Worm (Caenorhabditis elegans) whole organism, L1 larva: ENCODE data around the gene srlf-31.

Source experiments
- C04F5.9 ChIP-seq: sonication (generic microtip); optimal IDR thresholded peaks from 2 replicates; lab custom pipeline; 2016; ENCODE audit warnings: missing genetic modification characterization, missing compliant biosample characterization
- C16A3.4 ChIP-seq: fragments of 150-350 bp; optimal IDR thresholded peaks from 2 replicates; lab custom pipeline; 2014; ENCODE audit warnings: missing biosample characterization, missing genetic modification characterization
- C34B4.2 ChIP-seq: sonication (generic microtip); optimal IDR thresholded peaks from 2 replicates; lab custom pipeline; 2017; ENCODE audit warnings: mild to moderate bottlenecking, missing genetic modification characterization, missing compliant biosample characterization
- aha-1 ChIP-seq: fragments of 150-350 bp; optimal IDR thresholded peaks from 2 replicates; lab custom pipeline; 2014; ENCODE audit warnings: missing biosample characterization, missing genetic modification characterization
- aly-2 ChIP-seq: fragments of 150-350 bp; optimal IDR thresholded peaks from 2 replicates; lab custom pipeline; 2014; ENCODE audit warnings: missing biosample characterization, missing genetic modification characterization
- ama-1 ChIP-seq: fragments of 150-350 bp; optimal IDR thresholded peaks from 2 replicates; lab custom pipeline; 2014
- blmp-1 ChIP-seq: fragments of 150-350 bp; optimal IDR thresholded peaks from 2 replicates; lab custom pipeline; 2014; ENCODE audit warnings: missing biosample characterization, missing genetic modification characterization
- ceh-63 ChIP-seq: fragments of 200-800 bp; sonication (Bioruptor generic); optimal IDR thresholded peaks from 2 replicates; lab custom pipeline; 2018; ENCODE audit warnings: mild to moderate bottlenecking, missing genetic modification characterization, missing compliant biosample characterization
- ceh-8 ChIP-seq: fragments of 200-800 bp; sonication (Bioruptor generic); optimal IDR thresholded peaks from 2 replicates; lab custom pipeline; 2018; ENCODE audit warnings: mild to moderate bottlenecking, missing genetic modification characterization, moderate library complexity, missing compliant biosample characterization
- ceh-88 ChIP-seq: fragments of 200-800 bp; sonication (Bioruptor generic); IDR thresholded peaks from 2 replicates; pipeline ENCODE4 v1.3.6; 2022; ENCODE audit warnings: missing genetic modification characterization, missing compliant biosample characterization
- ces-1 ChIP-seq: fragments of 150-350 bp; optimal IDR thresholded peaks from 2 replicates; lab custom pipeline; 2014; ENCODE audit warnings: missing biosample characterization, missing genetic modification reagents, missing genetic modification characterization
- dpl-1 ChIP-seq, 3 experiments: fragments of 150-350 bp in 2 of 3; sonication (generic microtip) in 1 of 3; optimal IDR thresholded peaks; 2 replicates each; lab custom pipeline; 2014 to 2017; ENCODE audit warnings: missing biosample characterization in 3 of 3, missing genetic modification characterization in 3 of 3, missing genetic modification reagents in 3 of 3
- dsc-1 ChIP-seq: sonication (generic microtip); optimal IDR thresholded peaks from 2 replicates; lab custom pipeline; 2016; ENCODE audit warnings: mild to moderate bottlenecking, missing genetic modification characterization, missing compliant biosample characterization
- efl-3 ChIP-seq: fragments of 200-800 bp; sonication (Bioruptor generic); optimal IDR thresholded peaks from 2 replicates; lab custom pipeline; 2018; ENCODE audit warnings: mild to moderate bottlenecking, missing genetic modification characterization, missing compliant biosample characterization
- elt-3 ChIP-seq, 6 experiments: fragments of 150-350 bp in 1 of 6; sonication (generic microtip); optimal IDR thresholded peaks; 2 replicates each; lab custom pipeline; 2017 to 2018; ENCODE audit warnings: missing biosample characterization in 6 of 6, missing genetic modification characterization in 6 of 6, inconsistent platforms in 1 of 6
- ets-5 ChIP-seq: fragments of 200-800 bp; sonication (Bioruptor generic); IDR thresholded peaks from 2 replicates; pipeline ENCODE4 v1.3.6; 2022; ENCODE audit warnings: missing genetic modification characterization, missing compliant biosample characterization
- fkh-4 ChIP-seq: sonication (generic microtip); optimal IDR thresholded peaks from 2 replicates; lab custom pipeline; 2016; ENCODE audit warnings: missing compliant biosample characterization, missing genetic modification characterization, borderline replicate concordance
- fkh-8 ChIP-seq: sonication (generic microtip); optimal IDR thresholded peaks from 2 replicates; lab custom pipeline; 2016; ENCODE audit warnings: mild to moderate bottlenecking, missing genetic modification characterization, missing compliant biosample characterization
- fos-1 ChIP-seq: fragments of 150-350 bp; optimal IDR thresholded peaks from 2 replicates; lab custom pipeline; 2014; ENCODE audit warnings: missing biosample characterization, missing genetic modification characterization
- hpl-2 ChIP-seq: fragments of 150-350 bp; optimal IDR thresholded peaks from 2 replicates; lab custom pipeline; 2014; ENCODE audit warnings: missing biosample characterization, missing genetic modification reagents, missing genetic modification characterization
- isw-1 ChIP-seq: fragments of 200-800 bp; sonication (Bioruptor generic); IDR thresholded peaks from 2 replicates; pipeline ENCODE4 v1.3.6; 2022; ENCODE audit warnings: missing genetic modification characterization, missing compliant biosample characterization
- lin-14 ChIP-seq: fragments of 200-800 bp; sonication (Bioruptor generic); optimal IDR thresholded peaks from 2 replicates; lab custom pipeline; 2018; ENCODE audit warnings: mild to moderate bottlenecking, missing genetic modification characterization, moderate library complexity, missing compliant biosample characterization
- lin-15B ChIP-seq: fragments of 150-350 bp; sonication (generic microtip); optimal IDR thresholded peaks from 3 replicates; lab custom pipeline; 2014; ENCODE audit warnings: missing biosample characterization, missing genetic modification characterization
- lin-35 ChIP-seq, 2 experiments: fragments of 150-350 bp; optimal IDR thresholded peaks; 2 replicates each; lab custom pipeline; 2014; ENCODE audit warnings: missing biosample characterization in 2 of 2, missing genetic modification characterization in 2 of 2, missing genetic modification reagents in 2 of 2
- lsy-2 ChIP-seq, 2 experiments: fragments of 150-350 bp; optimal IDR thresholded peaks; 2 replicates each; lab custom pipeline; 2014; ENCODE audit warnings: missing biosample characterization in 2 of 2, missing genetic modification characterization in 2 of 2
- mef-2 ChIP-seq: fragments of 150-350 bp; optimal IDR thresholded peaks from 2 replicates; lab custom pipeline; 2014; ENCODE audit warnings: missing biosample characterization, missing genetic modification characterization
- mep-1 ChIP-seq: fragments of 150-350 bp; optimal IDR thresholded peaks from 2 replicates; lab custom pipeline; 2014; ENCODE audit warnings: missing biosample characterization, missing genetic modification characterization
- nhr-11 ChIP-seq: fragments of 150-350 bp; optimal IDR thresholded peaks from 2 replicates; lab custom pipeline; 2014; ENCODE audit warnings: missing biosample characterization, missing genetic modification characterization
- nhr-12 ChIP-seq: sonication (generic microtip); optimal IDR thresholded peaks from 2 replicates; lab custom pipeline; 2017; ENCODE audit warnings: missing biosample characterization, missing genetic modification characterization
- nhr-28 ChIP-seq: fragments of 150-350 bp; optimal IDR thresholded peaks from 2 replicates; lab custom pipeline; 2014; ENCODE audit warnings: missing biosample characterization, missing genetic modification characterization
- nhr-47 ChIP-seq: sonication (generic microtip); optimal IDR thresholded peaks from 2 replicates; lab custom pipeline; 2016; ENCODE audit warnings: mild to moderate bottlenecking, missing genetic modification characterization, moderate library complexity, missing compliant biosample characterization
- nhr-71 ChIP-seq: sonication (generic microtip); optimal IDR thresholded peaks from 2 replicates; lab custom pipeline; 2016; ENCODE audit warnings: mild to moderate bottlenecking, missing genetic modification characterization, moderate library complexity, missing compliant biosample characterization
- nhr-76 ChIP-seq: sonication (generic microtip); optimal IDR thresholded peaks from 2 replicates; lab custom pipeline; 2017; ENCODE audit warnings: missing biosample characterization, missing genetic modification characterization
- nhr-84 ChIP-seq: sonication (generic microtip); optimal IDR thresholded peaks from 2 replicates; lab custom pipeline; 2017; ENCODE audit warnings: missing biosample characterization, missing genetic modification characterization
- nhr-85 ChIP-seq: sonication (generic microtip); peaks from one replicate; lab custom pipeline; 2016; ENCODE audit warnings: missing genetic modification characterization, inconsistent platforms, missing compliant biosample characterization
- nhr-90 ChIP-seq: sonication (generic microtip); optimal IDR thresholded peaks from 2 replicates; lab custom pipeline; 2016; ENCODE audit warnings: mild to moderate bottlenecking, missing genetic modification characterization, missing compliant biosample characterization; ENCODE audit not compliant: poor library complexity
- pag-3 ChIP-seq: sonication (generic microtip); optimal IDR thresholded peaks from 2 replicates; lab custom pipeline; 2017; ENCODE audit warnings: missing genetic modification characterization, mild to moderate bottlenecking, missing compliant biosample characterization, antibody characterized with exemption, borderline replicate concordance; ENCODE audit not compliant: insufficient read depth
- pax-3 ChIP-seq: fragments of 200-800 bp; sonication (Bioruptor generic); optimal IDR thresholded peaks from 2 replicates; lab custom pipeline; 2018; ENCODE audit warnings: mild to moderate bottlenecking, missing genetic modification characterization, moderate library complexity, missing compliant biosample characterization
- sptf-1 ChIP-seq: fragments of 150-350 bp; optimal IDR thresholded peaks from 2 replicates; lab custom pipeline; 2014; ENCODE audit warnings: missing biosample characterization, missing genetic modification characterization
- sup-37 ChIP-seq: fragments of 200-800 bp; sonication (Bioruptor generic); optimal IDR thresholded peaks from 2 replicates; lab custom pipeline; 2018; ENCODE audit warnings: mild to moderate bottlenecking, missing genetic modification characterization, missing compliant biosample characterization
- swsn-7 ChIP-seq: sonication (generic microtip); optimal IDR thresholded peaks from 2 replicates; lab custom pipeline; 2016; ENCODE audit warnings: missing genetic modification characterization, missing compliant biosample characterization
- tlp-1 ChIP-seq: fragments of 150-350 bp; optimal IDR thresholded peaks from 2 replicates; lab custom pipeline; 2014; ENCODE audit warnings: missing biosample characterization, missing genetic modification characterization
- unc-86 ChIP-seq: sonication (generic microtip); optimal IDR thresholded peaks from 2 replicates; lab custom pipeline; 2016; ENCODE audit warnings: missing genetic modification characterization, missing compliant biosample characterization
- unc-98 ChIP-seq: fragments of 200-800 bp; sonication (Bioruptor generic); IDR thresholded peaks from 2 replicates; pipeline ENCODE4 v1.3.6; 2022; ENCODE audit warnings: missing genetic modification characterization, missing compliant biosample characterization
- vab-15 ChIP-seq: sonication (generic microtip); optimal IDR thresholded peaks from 2 replicates; lab custom pipeline; 2017; ENCODE audit warnings: missing genotype, mild to moderate bottlenecking, missing genetic modification characterization, missing compliant biosample characterization
- zag-1 ChIP-seq: fragments of 150-350 bp; optimal IDR thresholded peaks from 2 replicates; lab custom pipeline; 2014; ENCODE audit warnings: missing biosample characterization, missing genetic modification characterization
- zip-4 ChIP-seq: fragments of 200-800 bp; sonication (Bioruptor generic); optimal IDR thresholded peaks from 2 replicates; lab custom pipeline; 2018; ENCODE audit warnings: mild to moderate bottlenecking, missing genetic modification characterization, moderate library complexity, missing compliant biosample characterization
- ztf-4 ChIP-seq: fragments of 150-350 bp; optimal IDR thresholded peaks from 2 replicates; lab custom pipeline; 2014; ENCODE audit warnings: missing biosample characterization, missing genetic modification characterization

The srlf-31 gene

DNA sequence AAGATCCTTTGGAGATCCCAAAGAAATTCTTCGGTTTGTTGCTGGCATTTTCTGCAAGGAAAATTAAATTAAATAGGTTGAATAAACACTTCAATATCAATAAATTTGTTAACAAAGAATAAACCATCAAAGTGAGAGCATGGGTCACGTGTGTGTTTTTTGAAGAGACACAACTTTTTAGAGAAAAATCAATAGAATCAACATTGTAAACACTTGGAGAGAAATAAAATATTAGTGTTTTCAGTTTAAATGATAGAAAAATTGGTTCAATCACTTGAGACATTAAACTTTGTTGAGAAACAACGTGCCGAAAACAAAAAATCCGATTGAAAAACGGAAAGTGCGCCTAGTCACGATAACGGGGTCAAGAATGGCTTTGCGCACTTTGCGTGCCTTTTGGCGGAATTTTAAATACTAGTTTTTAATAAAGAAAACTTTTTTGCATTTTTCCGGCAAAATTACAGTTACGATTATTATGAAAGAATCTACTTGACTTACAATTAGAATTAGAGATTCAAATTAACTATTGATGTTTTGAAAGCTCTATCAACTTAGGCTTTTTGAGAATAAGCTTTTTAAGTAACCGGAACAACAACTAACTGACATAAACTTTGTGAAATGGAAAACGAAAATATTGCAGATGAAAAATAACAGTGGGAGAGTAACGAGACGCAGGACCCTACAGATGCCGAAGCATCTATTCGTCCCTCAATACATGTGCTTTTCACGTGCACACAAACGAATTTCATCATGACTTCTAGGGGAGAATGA is 38.7 kb upstream of the srlf-31 start, which contains the start of gene ZK829.7 (continued):
- peak; percentile 33 for TF ChIP-seq sup-37 (GFP tag; lab: Kevin White, UChicago)
- peak; percentile 95 for TF ChIP-seq nhr-85 (tag; lab: Kevin White, UChicago)
- TF ChIP-seq pag-3, result no peak
- no peak for TF ChIP-seq nhr-12
- peak; percentile 88 for TF ChIP-seq nhr-90 (tag; lab: Kevin White, UChicago)
- TF ChIP-seq ztf-4 (tag; lab: Kevin White, UChicago), result peak; percentile 59
- peak; percentile 36 for TF ChIP-seq lin-15B
- TF ChIP-seq ets-5, result no peak
- TF ChIP-seq dsc-1 (tag; lab: Kevin White, UChicago), result peak; percentile 84
- TF ChIP-seq tlp-1 (tag; lab: Kevin White, UChicago), result no peak
- TF ChIP-seq fkh-8 (tag; lab: Kevin White, UChicago), result peak; percentile 67
- no peak for TF ChIP-seq aly-2 (tag; lab: Kevin White, UChicago)
- TF ChIP-seq nhr-11 (tag; lab: Kevin White, UChicago), result peak; percentile 51
- peak; percentile 91 for TF ChIP-seq nhr-71 (tag; lab: Kevin White, UChicago)
- TF ChIP-seq fkh-4 (tag; lab: Kevin White, UChicago), result peak; percentile 29
- peak; percentile 43 for TF ChIP-seq ceh-8 (GFP tag; lab: Kevin White, UChicago)
- peak; percentile 67 for TF ChIP-seq fos-1 (tag; lab: Kevin White, UChicago)
- TF ChIP-seq zip-4 (GFP tag; lab: Kevin White, UChicago), result peak; percentile 45
- TF ChIP-seq nhr-84 (tag; lab: Kevin White, UChicago), result no peak
- no peak for TF ChIP-seq mef-2 (tag; lab: Kevin White, UChicago)
- TF ChIP-seq nhr-47, result peak; percentile 90
- peak; percentile 80 for TF ChIP-seq lsy-2 (tag; optimal IDR thresholded peaks at IDR 0.05; lab: Kevin White, UChicago)
- TF ChIP-seq sptf-1 (tag; lab: Kevin White, UChicago), result no peak
- TF ChIP-seq zag-1 (tag; lab: Kevin White, UChicago), result no peak
- TF ChIP-seq unc-86 (tag; lab: Kevin White, UChicago), result peak; percentile 75
- no peak for TF ChIP-seq unc-98 (GFP tag; lab: Robert Waterston, UW)
- peak; percentile 42; the same call in 1 of the 2 replicates for TF ChIP-seq ceh-88
- TF ChIP-seq lin-14 (GFP tag; lab: Kevin White, UChicago), result peak; percentile 81
- TF ChIP-seq lin-35 (GFP tag; optimal IDR thresholded peaks at IDR 0.05; lab: Kevin White, UChicago), result peak; percentile 92 to 96
- TF ChIP-seq C04F5.9 (tag; lab: Kevin White, UChicago), result peak; percentile 56
- peak; percentile 79 for TF ChIP-seq isw-1 (GFP tag; lab: Robert Waterston, UW)
- TF ChIP-seq ama-1 (lab: Kevin White, UChicago), result no peak
- TF ChIP-seq C16A3.4 (tag; lab: Kevin White, UChicago), result peak; percentile 86
- peak; percentile 91 for TF ChIP-seq mep-1 (tag; lab: Kevin White, UChicago)
- no peak for TF ChIP-seq ceh-63
- no peak for TF ChIP-seq C34B4.2
- TF ChIP-seq efl-3 (GFP tag; lab: Kevin White, UChicago), result no peak
- no peak for TF ChIP-seq ces-1
- peak; percentile 81 for TF ChIP-seq swsn-7 (tag; lab: Kevin White, UChicago)
- no peak for TF ChIP-seq aha-1 (tag; lab: Kevin White, UChicago)
- peak; percentile 43 for TF ChIP-seq pax-3 (tag; lab: Kevin White, UChicago)
- peak; percentile 93 to 96 (median 94) for TF ChIP-seq dpl-1 (GFP tag; optimal IDR thresholded peaks at IDR 0.05; lab: Kevin White, UChicago)
- peak; percentile 70 for TF ChIP-seq blmp-1 (tag; lab: Kevin White, UChicago)
- peak in 3 of 6 experiments; percentile 8 to 61 (median 42) for TF ChIP-seq elt-3 (tag; optimal IDR thresholded peaks at IDR 0.05; lab: Kevin White, UChicago)
- no peak for TF ChIP-seq nhr-76
- no peak for TF ChIP-seq hpl-2 (GFP tag; lab: Kevin White, UChicago)
- TF ChIP-seq vab-15 (tag; lab: Kevin White, UChicago), result no peak
- no peak for TF ChIP-seq nhr-28 (tag; lab: Kevin White, UChicago)
